Worm (Caenorhabditis elegans) whole organism, L4 larva: ENCODE measurements around the gene C24D10.6.

ENCODE experiments used
- F37D6.2 ChIP-seq: sonication (generic microtip); optimal IDR thresholded peaks from 2 replicates; lab custom pipeline; 2016; ENCODE audit warnings: mild to moderate bottlenecking, missing genetic modification characterization, missing compliant biosample characterization
- ama-1 ChIP-seq: fragments of 150-350 bp; optimal IDR thresholded peaks from 2 replicates; lab custom pipeline; 2014; ENCODE audit warnings: inconsistent platforms, mixed read lengths
- duxl-1 ChIP-seq: sonication (generic microtip); optimal IDR thresholded peaks from 2 replicates; lab custom pipeline; 2016; ENCODE audit warnings: mild to moderate bottlenecking, missing genetic modification characterization, moderate library complexity, missing compliant biosample characterization; ENCODE audit not compliant: poor library complexity
- lin-15B ChIP-seq: fragments of 150-350 bp; sonication (generic microtip); optimal IDR thresholded peaks from 3 replicates; lab custom pipeline; 2014; ENCODE audit warnings: missing biosample characterization, missing genetic modification characterization
- lin-39 ChIP-seq: fragments of 150-350 bp; optimal IDR thresholded peaks from 2 replicates; lab custom pipeline; 2014; ENCODE audit warnings: missing biosample characterization, missing genetic modification reagents, missing genetic modification characterization
- mdl-1 ChIP-seq, 2 experiments: fragments of 150-350 bp in 1 of 2; sonication (generic microtip) in 1 of 2; optimal IDR thresholded peaks; 2 replicates each; lab custom pipeline; 2014 to 2017; ENCODE audit warnings: missing biosample characterization in 2 of 2, missing genetic modification characterization in 2 of 2
- mdt-29 ChIP-seq: fragments of 200-800 bp; sonication (Bioruptor generic); IDR thresholded peaks from 2 replicates; pipeline ENCODE4 v1.3.6; 2022; ENCODE audit warnings: missing genetic modification reagents, missing genetic modification characterization, missing compliant biosample characterization
- nhr-237 ChIP-seq: sonication (generic microtip); optimal IDR thresholded peaks from 2 replicates; lab custom pipeline; 2017; ENCODE audit warnings: missing biosample characterization, missing genetic modification characterization
- pha-4 ChIP-seq, 2 experiments: fragments of 150-350 bp in 1 of 2; fragments of 200-800 bp in 1 of 2; sonication (Bioruptor generic) in 1 of 2; IDR thresholded peaks in 1 of 2; optimal IDR thresholded peaks in 1 of 2; 2 replicates each; pipeline versions ENCODE4 v1.3.6 to Lab custom; 2014 to 2022; ENCODE audit warnings: missing genetic modification characterization in 2 of 2, missing genetic modification reagents in 2 of 2, missing biosample characterization in 1 of 2, missing compliant biosample characterization in 1 of 2
- pqm-1 ChIP-seq: sonication (generic microtip); optimal IDR thresholded peaks from 2 replicates; lab custom pipeline; 2017; ENCODE audit warnings: missing biosample characterization, missing genetic modification characterization
- spr-3 ChIP-seq: fragments of 200-800 bp; sonication (Bioruptor generic); optimal IDR thresholded peaks from 2 replicates; lab custom pipeline; 2018; ENCODE audit warnings: mild to moderate bottlenecking, missing genetic modification characterization, missing compliant biosample characterization
- unc-130 ChIP-seq: sonication (generic microtip); optimal IDR thresholded peaks from 2 replicates; lab custom pipeline; 2016; ENCODE audit warnings: missing genetic modification reagents, missing genetic modification characterization, missing compliant biosample characterization

DNA sequence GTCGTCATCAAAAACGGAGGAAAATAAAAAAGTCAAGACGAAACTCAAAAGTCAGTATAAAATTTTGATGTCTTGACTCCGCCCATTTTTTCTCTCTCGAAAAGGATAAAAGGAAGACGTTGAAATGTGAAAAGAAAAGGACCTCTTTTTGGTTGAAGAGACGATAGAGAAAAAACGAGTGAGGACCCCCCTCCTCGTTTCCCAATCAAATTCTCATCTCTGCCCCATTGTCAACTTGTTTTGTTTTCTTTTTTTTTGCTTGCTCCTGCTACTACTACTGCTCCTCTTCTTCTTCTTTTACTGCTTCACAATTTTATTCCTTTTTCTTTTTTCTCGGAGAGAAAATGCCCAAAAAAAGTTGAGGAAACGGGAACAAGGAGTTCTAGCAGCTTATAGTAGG is 22.2 kb downstream of the C24D10.6 start:
- TF ChIP-seq mdt-29 (GFP tag; lab: Robert Waterston, UW) (no peak), lin-39 (no peak), duxl-1 (tag; lab: Kevin White, UChicago) (no peak), nhr-237 (no peak), pqm-1 (no peak), unc-130 (GFP tag; lab: Kevin White, UChicago) (no peak), F37D6.2 (tag; lab: Kevin White, UChicago) (no peak), spr-3 (GFP tag; lab: Kevin White, UChicago) (no peak), mdl-1 (tag; optimal IDR thresholded peaks at IDR 0.05; lab: Kevin White, UChicago) (no peak), ama-1 (lab: Kevin White, UChicago) (no peak), pha-4 (GFP tag; IDR thresholded peaks at IDR 0.05; lab: Robert Waterston, UW) (no peak), pha-4 (tag; optimal IDR thresholded peaks at IDR 0.05; lab: Kevin White, UChicago) (no peak), lin-15B (no peak)
